Worm (Caenorhabditis elegans): ENCODE measurements around the gene F44B9.5.

ce11 chrIII:8042775-8043174 is 26.4 kb upstream of the F44B9.5 start, which contains the start of gene K12H4.6:
- TF ChIP-seq F13C5.2 (tag; optimal IDR thresholded peaks at IDR 0.05) (no peak), ceh-36 (tag; optimal IDR thresholded peaks at IDR 0.05) (no peak), ama-1 (optimal IDR thresholded peaks at IDR 0.05) (no peak), B0310.2 (tag; optimal IDR thresholded peaks at IDR 0.05) (no peak), tra-4 (tag; optimal IDR thresholded peaks at IDR 0.05) (no peak), sea-1 (GFP tag; conservative IDR thresholded peaks at IDR 0.05) (no peak), tbx-11 (GFP tag; IDR thresholded peaks at IDR 0.05) (no peak)
